Worm (Caenorhabditis elegans): ENCODE results near the gene cdf-2.

cdf-2 gene

DNA sequence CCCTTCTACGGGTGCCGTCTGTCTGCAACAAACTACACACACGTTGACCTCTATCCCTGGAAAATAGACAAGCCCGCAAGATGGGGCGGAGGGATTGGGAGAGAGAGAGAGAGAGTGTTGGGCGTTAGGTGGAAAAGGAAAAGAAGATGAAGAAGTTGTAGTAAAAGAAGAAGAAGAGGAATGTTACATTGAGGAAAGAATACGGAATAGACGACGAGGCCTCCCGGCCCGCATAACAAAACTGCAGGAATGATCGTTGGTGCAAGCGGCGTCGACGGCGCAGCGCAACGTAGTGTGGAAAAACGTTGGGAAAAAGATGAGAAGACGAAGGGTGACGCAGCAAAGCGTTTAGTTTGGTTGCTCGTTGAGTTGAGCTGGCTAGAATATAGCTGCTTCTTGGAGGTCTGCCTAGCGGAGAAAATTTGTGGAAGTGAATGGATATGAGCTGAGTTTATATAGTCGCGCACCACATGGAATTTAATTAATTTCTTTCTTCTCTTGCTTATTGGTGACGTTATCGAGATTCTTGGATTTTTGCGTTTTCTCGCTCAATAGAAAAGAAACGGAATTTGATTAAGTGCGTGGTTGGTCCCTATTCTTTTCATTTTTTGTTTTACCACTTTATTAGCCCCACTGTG, 43.5 kb upstream of the cdf-2 start (continued):
- peak in 3 of 6 experiments; percentile 3 to 46 (median 42) for TF ChIP-seq elt-3 (tag; optimal IDR thresholded peaks at IDR 0.05)
- peak; percentile 60 for TF ChIP-seq fos-1 (tag; optimal IDR thresholded peaks at IDR 0.05)
- no peak for TF ChIP-seq nhr-28 (tag; optimal IDR thresholded peaks at IDR 0.05)
- TF ChIP-seq tlp-1 (tag; optimal IDR thresholded peaks at IDR 0.05) = no peak
- TF ChIP-seq ztf-4 (tag; optimal IDR thresholded peaks at IDR 0.05) = peak; percentile 78
- peak; percentile 62 for TF ChIP-seq xbp-1 (tag; optimal IDR thresholded peaks at IDR 0.05)
- TF ChIP-seq grh-1 (GFP tag; IDR thresholded peaks at IDR 0.05) = 0 out of 2 replicates have a peak, but pooled peaks have one; percentile 5
- TF ChIP-seq mep-1 (tag; optimal IDR thresholded peaks at IDR 0.05) = peak; percentile 48
- TF ChIP-seq swsn-7 (tag; optimal IDR thresholded peaks at IDR 0.05) = peak; percentile 74
- TF ChIP-seq dsc-1 (tag; optimal IDR thresholded peaks at IDR 0.05) = peak; percentile 87
- no peak for TF ChIP-seq nhr-12 (tag; optimal IDR thresholded peaks at IDR 0.05)
- TF ChIP-seq nhr-20 (tag; optimal IDR thresholded peaks at IDR 0.05) = peak; percentile 89
- peak; percentile 92 for TF ChIP-seq nhr-19 (GFP tag; conservative IDR thresholded peaks at IDR 0.05)
- TF ChIP-seq ama-1 (optimal IDR thresholded peaks at IDR 0.05) = no peak
- TF ChIP-seq pqm-1 (tag; optimal IDR thresholded peaks at IDR 0.05) = no peak
- TF ChIP-seq lin-14 (GFP tag; optimal IDR thresholded peaks at IDR 0.05) = peak; percentile 92
- TF ChIP-seq zag-1 (tag; optimal IDR thresholded peaks at IDR 0.05) = peak; percentile 43
- no peak for TF ChIP-seq pag-3 (tag; optimal IDR thresholded peaks at IDR 0.05; ENCODE audit: borderline replicate concordance, insufficient read depth)
- peak; percentile 60 for TF ChIP-seq lir-3 (tag; optimal IDR thresholded peaks at IDR 0.05; ENCODE audit: poor library complexity)
- TF ChIP-seq egl-13 (tag; optimal IDR thresholded peaks at IDR 0.05) = peak; percentile 48
- TF ChIP-seq lsy-2 (tag; optimal IDR thresholded peaks at IDR 0.05) = peak; percentile 49 to 63
- TF ChIP-seq ceh-90 (tag; optimal IDR thresholded peaks at IDR 0.05) = no peak
- TF ChIP-seq nhr-85 (tag) = peak; percentile 88
- peak in 1 of 2 experiments; percentile 11 for TF ChIP-seq mdl-1 (tag; optimal IDR thresholded peaks at IDR 0.05)
- no peak for TF ChIP-seq egl-27 (tag; optimal IDR thresholded peaks at IDR 0.05)
- TF ChIP-seq blmp-1 (tag; optimal IDR thresholded peaks at IDR 0.05) = peak; percentile 57
- TF ChIP-seq ets-5 (GFP tag; IDR thresholded peaks at IDR 0.05) = no peak
- peak; percentile 85 for TF ChIP-seq tbx-2 (tag; optimal IDR thresholded peaks at IDR 0.05)
- no peak for TF ChIP-seq dpl-1 (GFP tag; optimal IDR thresholded peaks at IDR 0.05)
- no peak for TF ChIP-seq sup-37 (GFP tag; optimal IDR thresholded peaks at IDR 0.05)
- TF ChIP-seq ztf-11 (tag; optimal IDR thresholded peaks at IDR 0.05) = no peak
- peak; percentile 25 for TF ChIP-seq snpc-4 (tag; optimal IDR thresholded peaks at IDR 0.05)
- peak; percentile 23 to 71 (median 57) for TF ChIP-seq ceh-82 (tag; optimal IDR thresholded peaks at IDR 0.05)

DNA sequence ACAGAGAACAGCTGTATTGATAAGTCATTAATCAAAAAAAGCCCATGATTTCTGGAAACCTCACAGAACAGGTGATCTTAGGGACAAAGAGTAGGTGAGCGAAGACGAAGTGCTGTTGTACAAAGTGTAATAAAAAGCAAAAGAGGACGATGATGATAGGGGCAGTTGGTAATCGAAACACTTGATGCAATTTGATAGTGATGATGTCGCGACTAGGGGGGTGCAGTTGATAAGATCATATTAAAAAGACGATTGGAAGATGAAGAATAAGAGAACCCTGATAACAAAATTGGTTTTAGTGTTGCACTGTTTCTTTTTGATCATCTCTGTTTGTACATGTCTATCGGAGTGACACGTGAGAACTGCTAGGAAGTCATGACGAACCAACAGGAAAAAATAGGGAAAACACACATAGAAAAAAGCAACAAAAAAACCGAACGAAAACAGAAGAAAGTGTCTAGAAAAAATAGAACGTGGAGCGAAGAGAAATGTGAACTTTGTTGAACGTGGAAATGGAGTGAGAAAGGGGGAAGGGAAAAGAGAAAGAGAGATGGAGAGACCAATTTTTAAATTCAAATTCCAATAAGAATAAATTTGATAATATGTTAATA, 42.7 kb upstream of the cdf-2 start:
- TF ChIP-seq nhr-19 (GFP tag; conservative IDR thresholded peaks at IDR 0.05) (peak; percentile 91), lir-3 (tag; optimal IDR thresholded peaks at IDR 0.05; ENCODE audit: poor library complexity) (peak; percentile 43), nhr-47 (tag; optimal IDR thresholded peaks at IDR 0.05) (peak; percentile 60), nhr-71 (tag; optimal IDR thresholded peaks at IDR 0.05) (peak; percentile 94), skn-1 (tag; optimal IDR thresholded peaks at IDR 0.05) (peak; percentile 61), swsn-7 (tag; optimal IDR thresholded peaks at IDR 0.05) (peak; percentile 42), nhr-90 (tag; optimal IDR thresholded peaks at IDR 0.05; ENCODE audit: poor library complexity) (peak; percentile 76), lin-15B (tag; optimal IDR thresholded peaks at IDR 0.05) (no peak), lsy-2 (tag; optimal IDR thresholded peaks at IDR 0.05) (peak; percentile 50 to 64), mdl-1 (tag; optimal IDR thresholded peaks at IDR 0.05) (peak in 1 of 2 experiments; percentile 54), nhr-85 (tag) (peak; percentile 81), sox-4 (tag; optimal IDR thresholded peaks at IDR 0.05) (peak; percentile 31), C04F5.9 (tag; optimal IDR thresholded peaks at IDR 0.05) (peak; percentile 27), xbp-1 (tag; optimal IDR thresholded peaks at IDR 0.05) (peak; percentile 36), lin-35 (GFP tag; optimal IDR thresholded peaks at IDR 0.05) (peak in 1 of 2 experiments; percentile 67), efl-1 (optimal IDR thresholded peaks at IDR 0.05) (peak in 1 of 2 experiments; percentile 14), efl-1 (GFP tag; optimal IDR thresholded peaks at IDR 0.05 in 1 of 2) (no peak), unc-30 (tag; optimal IDR thresholded peaks at IDR 0.05) (no peak), mab-9 (GFP tag; IDR thresholded peaks at IDR 0.05) (no peak), pax-3 (tag; optimal IDR thresholded peaks at IDR 0.05) (peak; percentile 5), pag-3 (tag; optimal IDR thresholded peaks at IDR 0.05; ENCODE audit: borderline replicate concordance, insufficient read depth) (peak; percentile 34), C16A3.4 (tag; optimal IDR thresholded peaks at IDR 0.05) (peak; percentile 7), unc-130 (tag; optimal IDR thresholded peaks at IDR 0.05) (peak; percentile 73), mep-1 (tag; optimal IDR thresholded peaks at IDR 0.05) (peak; percentile 44), tbx-2 (tag; optimal IDR thresholded peaks at IDR 0.05) (peak; percentile 44), lin-39 (tag; optimal IDR thresholded peaks at IDR 0.05) (peak; percentile 37), snu-23 (GFP tag; optimal IDR thresholded peaks at IDR 0.05) (peak; percentile 81)

All from whole organism, L1 larva.